Fruit fly (Drosophila melanogaster): ENCODE data around the gene CG14445.

The CG14445 gene

DNA sequence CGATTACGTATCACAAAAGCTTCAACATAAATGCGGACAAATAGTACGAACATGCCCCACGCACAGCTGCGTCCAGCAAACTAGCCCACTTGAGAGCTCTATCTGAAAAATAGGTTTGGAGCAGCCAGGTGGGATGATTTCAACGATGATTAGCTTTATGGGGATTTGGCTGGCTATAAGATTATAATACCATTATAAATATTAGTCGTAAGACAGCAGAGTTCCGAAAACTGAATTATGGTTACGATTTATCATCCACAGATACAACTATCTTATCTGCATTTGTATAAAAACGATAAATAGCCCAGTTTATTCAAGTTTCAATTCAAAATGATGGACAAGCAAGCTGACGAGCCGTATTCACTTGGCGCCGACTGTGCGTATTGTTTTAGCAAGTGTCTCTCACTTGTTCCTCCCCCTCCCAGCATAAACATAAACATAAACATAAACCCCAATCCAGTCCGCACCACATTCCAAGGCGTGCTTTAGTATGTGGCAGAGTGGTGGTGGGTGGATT is 26.6 kb downstream of the CG14445 start (continued):
- TF ChIP-seq CG2678 (tag; optimal IDR thresholded peaks at IDR 0.05) (peak; percentile 91), Nf-YC (tag; optimal IDR thresholded peaks at IDR 0.05) (peak; percentile 73), nerfin-1 (tag; optimal IDR thresholded peaks at IDR 0.05) (peak; percentile 72), CG16815 (GFP tag; optimal IDR thresholded peaks at IDR 0.05) (peak; percentile 15), psq (GFP tag; optimal IDR thresholded peaks at IDR 0.05) (no peak), usp (GFP tag; optimal IDR thresholded peaks at IDR 0.05) (no peak), CG12236 (GFP tag; optimal IDR thresholded peaks at IDR 0.05) (no peak), dpn (GFP tag; optimal IDR thresholded peaks at IDR 0.05) (peak; percentile 42 to 63), maf-S (GFP tag; optimal IDR thresholded peaks at IDR 0.05) (no peak), tll (GFP tag; optimal IDR thresholded peaks at IDR 0.05) (no peak), CkIIα-i1 (GFP tag; IDR thresholded peaks at IDR 0.05) (no peak), Aef1 (GFP tag; IDR thresholded peaks at IDR 0.05) (peak; percentile 50; the same call in 2 of the 3 replicates), CG5245 (GFP tag; optimal IDR thresholded peaks at IDR 0.05) (peak; percentile 38), Sox102F (GFP tag; optimal IDR thresholded peaks at IDR 0.05) (peak; percentile 76), CG17361 (GFP tag; IDR thresholded peaks at IDR 0.05) (peak; percentile 90), Trl (optimal IDR thresholded peaks at IDR 0.05) (no peak), Trl (GFP tag; optimal IDR thresholded peaks at IDR 0.05) (no peak), CG2116 (GFP tag; optimal IDR thresholded peaks at IDR 0.05) (peak; percentile 19), CG9817 (tag; optimal IDR thresholded peaks at IDR 0.05) (peak; percentile 66), CG18476 (GFP tag; optimal IDR thresholded peaks at IDR 0.05) (peak; percentile 79), unc-4 (GFP tag; IDR thresholded peaks at IDR 0.05; ENCODE audit: partially characterized antibody) (no peak), CG12299 (tag; optimal IDR thresholded peaks at IDR 0.05) (peak; percentile 62), caup (GFP tag; optimal IDR thresholded peaks at IDR 0.05; ENCODE audit: severe bottlenecking) (peak; percentile 82), CG3163 (GFP tag; optimal IDR thresholded peaks at IDR 0.05) (no peak), Atf-2 (GFP tag; optimal IDR thresholded peaks at IDR 0.05) (peak; percentile 24), CG3847 (GFP tag; IDR thresholded peaks at IDR 0.05) (peak; percentile 67), grau (tag; optimal IDR thresholded peaks at IDR 0.05) (peak; percentile 83), CG8944 (GFP tag; optimal IDR thresholded peaks at IDR 0.05) (no peak), jing (GFP tag; optimal IDR thresholded peaks at IDR 0.05) (peak; percentile 49), Myb (GFP tag; optimal IDR thresholded peaks at IDR 0.05) (no peak), CG4424 (GFP tag; optimal IDR thresholded peaks at IDR 0.05) (peak; percentile 61), ase (GFP tag; IDR thresholded peaks at IDR 0.05) (peak; percentile 45; the same call in 1 of the 3 replicates), CG10979 (tag; optimal IDR thresholded peaks at IDR 0.05) (peak; percentile 69), kni (GFP tag; optimal IDR thresholded peaks at IDR 0.05) (no peak), CG13123 (GFP tag; optimal IDR thresholded peaks at IDR 0.05) (no peak), sna (GFP tag; IDR thresholded peaks at IDR 0.05; ENCODE audit: partially characterized antibody) (no peak), abd-A (tag; optimal IDR thresholded peaks at IDR 0.05) (peak; percentile 51), lbe (GFP tag; optimal IDR thresholded peaks at IDR 0.05) (no peak), Dll (GFP tag; IDR thresholded peaks at IDR 0.05; ENCODE audit: partially characterized antibody) (no peak), CG9727 (GFP tag; optimal IDR thresholded peaks at IDR 0.05) (peak; percentile 81), Max (GFP tag; optimal IDR thresholded peaks at IDR 0.05) (peak; percentile 55), CG3838 (GFP tag; optimal IDR thresholded peaks at IDR 0.05) (peak; percentile 33), CG33213 (GFP tag; optimal IDR thresholded peaks at IDR 0.05) (peak; percentile 16), CG3995 (GFP tag; optimal IDR thresholded peaks at IDR 0.05) (no peak), slp2 (GFP tag; optimal IDR thresholded peaks at IDR 0.05) (peak; percentile 31), cad (GFP tag; optimal IDR thresholded peaks at IDR 0.05) (no peak), CG18619 (GFP tag; optimal IDR thresholded peaks at IDR 0.05) (peak; percentile 69), Bteb2 (GFP tag; optimal IDR thresholded peaks at IDR 0.05) (peak; percentile 43), CG15073 (GFP tag; optimal IDR thresholded peaks at IDR 0.05) (no peak), CG18764 (GFP tag; optimal IDR thresholded peaks at IDR 0.05) (peak; percentile 7), Usf (GFP tag; optimal IDR thresholded peaks at IDR 0.05) (peak; percentile 34)

Data from whole organism, embryonic.